Worm (Caenorhabditis elegans): ENCODE results near the gene ceh-13.
A peak's percentile ranks its signal among the peaks of the same experiment; 100 is the strongest.

- TF ChIP-seq mab-5 (tag; optimal IDR thresholded peaks at IDR 0.05) (peak; percentile 92), mep-1 (tag; optimal IDR thresholded peaks at IDR 0.05) (no peak), unc-62 (GFP tag; optimal IDR thresholded peaks at IDR 0.05) (peak; percentile 99), blmp-1 (tag; optimal IDR thresholded peaks at IDR 0.05) (no peak), lsy-2 (tag; optimal IDR thresholded peaks at IDR 0.05) (peak; percentile 61), nhr-12 (tag; optimal IDR thresholded peaks at IDR 0.05) (no peak), nhr-28 (tag; optimal IDR thresholded peaks at IDR 0.05) (no peak), elt-1 (tag; optimal IDR thresholded peaks at IDR 0.05; ENCODE audit: borderline replicate concordance, insufficient read depth) (no peak), snpc-4 (tag; optimal IDR thresholded peaks at IDR 0.05) (no peak), ces-1 (GFP tag; optimal IDR thresholded peaks at IDR 0.05) (no peak), ceh-39 (tag; optimal IDR thresholded peaks at IDR 0.05) (no peak)
These were observed 739 bp upstream of the ceh-13 start for ce11 chrIII:7554697-7555145.

All from whole organism, mixed stage, embryonic.